Fruit fly (Drosophila melanogaster) whole organism, adult: ENCODE measurements around the gene CG42676.

ENCODE experiments used
- CG12768 ChIP-seq: fragments of 200-800 bp; sonication (Bioruptor generic); optimal IDR thresholded peaks from 2 replicates; lab custom pipeline; 2017; ENCODE audit warnings: missing biosample characterization, missing genetic modification characterization, mild to moderate bottlenecking, moderate library complexity, missing genetic modification reagents
- CG14711 ChIP-seq: fragments of 200-800 bp; sonication (Bioruptor generic); optimal IDR thresholded peaks from 2 replicates; lab custom pipeline; 2018; ENCODE audit warnings: missing biosample characterization, mild to moderate bottlenecking, missing genetic modification characterization, moderate library complexity
- CG1620 ChIP-seq: fragments of 200-800 bp; sonication (Bioruptor generic); optimal IDR thresholded peaks from 2 replicates; lab custom pipeline; 2016; ENCODE audit warnings: missing biosample characterization, missing genetic modification characterization
- CG33017 ChIP-seq: fragments of 200-800 bp; sonication (Bioruptor generic); optimal IDR thresholded peaks from 2 replicates; lab custom pipeline; 2018; ENCODE audit warnings: missing biosample characterization, mild to moderate bottlenecking, missing genetic modification characterization, moderate library complexity
- CG7101 ChIP-seq: fragments of 200-800 bp; sonication (Bioruptor generic); optimal IDR thresholded peaks from 2 replicates; lab custom pipeline; 2018; ENCODE audit warnings: missing biosample characterization, mild to moderate bottlenecking, missing genetic modification characterization, moderate library complexity
- Clk ChIP-seq: fragments of 200-800 bp; sonication (Bioruptor generic); optimal IDR thresholded peaks from 2 replicates; lab custom pipeline; 2017; ENCODE audit warnings: missing biosample characterization, missing genetic modification characterization
- Crg-1 ChIP-seq: fragments of 200-800 bp; sonication (Bioruptor generic); optimal IDR thresholded peaks from 2 replicates; lab custom pipeline; 2016; ENCODE audit warnings: missing biosample characterization, missing genetic modification characterization
- Hr96 ChIP-seq: fragments of 200-800 bp; sonication (Bioruptor generic); optimal IDR thresholded peaks from 2 replicates; lab custom pipeline; 2016; ENCODE audit warnings: missing biosample characterization, missing genetic modification characterization
- cnc ChIP-seq, 2 experiments: fragments of >200 bp; optimal IDR thresholded peaks; 2 replicates each; lab custom pipeline; 2017
- kay ChIP-seq: fragments of 200-800 bp; sonication (Bioruptor generic); peaks from one replicate; lab custom pipeline; 2016; ENCODE audit warnings: missing biosample characterization, missing genetic modification characterization, borderline replicate concordance
- ovo ChIP-seq: fragments of 200-800 bp; sonication (Bioruptor generic); optimal IDR thresholded peaks from 2 replicates; lab custom pipeline; 2016; ENCODE audit warnings: missing biosample characterization, missing genetic modification characterization

DNA sequence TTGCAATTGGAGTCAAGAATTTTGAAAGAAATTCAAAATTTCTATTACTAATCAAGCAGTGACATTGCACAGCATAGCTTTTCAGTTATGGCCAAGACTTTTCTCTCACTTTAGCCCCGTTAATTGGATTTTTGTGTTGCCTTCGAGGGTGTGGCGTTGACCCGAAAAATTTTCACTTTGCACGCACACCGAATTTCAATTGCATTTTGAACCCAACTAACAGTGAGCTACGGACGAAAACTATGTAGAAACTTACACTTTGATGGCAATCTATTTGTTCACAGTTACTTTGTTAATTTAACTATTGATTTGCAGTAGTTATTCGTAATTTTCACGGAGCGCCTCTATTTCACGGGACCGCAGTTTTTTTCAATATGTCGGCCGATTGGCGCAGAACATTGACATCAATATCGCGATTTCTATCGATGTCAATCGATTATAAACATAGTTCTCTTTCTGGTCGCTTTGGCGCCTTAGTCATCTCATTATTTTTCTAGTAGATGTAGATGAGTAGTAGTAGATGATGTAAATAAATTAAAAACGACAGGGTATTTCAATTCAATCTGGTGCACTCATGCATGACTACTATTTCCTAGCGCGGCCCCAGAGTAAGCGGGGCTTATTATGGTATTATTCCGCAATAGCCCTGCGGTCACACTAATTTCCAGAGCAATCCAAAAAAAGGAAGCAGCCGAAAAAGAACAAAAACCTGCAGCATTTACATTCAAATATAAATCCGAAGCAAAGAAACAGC, 7.8 kb upstream of the CG42676 start, which contains the start of the genes alpha-Spec, dlt and Cdc37:
- TF ChIP-seq CG14711 (tag; lab: Kevin White, UChicago) = peak; percentile 44
- TF ChIP-seq kay = no peak
- TF ChIP-seq Hr96 (GFP tag; lab: Kevin White, UChicago) = no peak
- no peak for TF ChIP-seq CG1620 (GFP tag; lab: Kevin White, UChicago)
- TF ChIP-seq cnc (optimal IDR thresholded peaks at IDR 0.05; lab: Kevin White, UChicago) = no peak
- no peak for TF ChIP-seq ovo (GFP tag; lab: Kevin White, UChicago)
- no peak for TF ChIP-seq Crg-1
- TF ChIP-seq CG12768 (GFP tag; lab: Kevin White, UChicago) = peak; percentile 44
- peak; percentile 22 for TF ChIP-seq CG33017 (tag; lab: Kevin White, UChicago)
- no peak for TF ChIP-seq Clk (GFP tag; lab: Kevin White, UChicago)
- peak; percentile 50 for TF ChIP-seq CG7101 (tag; lab: Kevin White, UChicago)
